Worm (Caenorhabditis elegans): ENCODE data around the gene EEED8.15.

Gene EEED8.15

ce11 chrII:5417905-5418304 lies 1.1 kb upstream of the EEED8.15 start:
- TF ChIP-seq tra-4 (tag; optimal IDR thresholded peaks at IDR 0.05) = no peak
- TF ChIP-seq hmg-4 (GFP tag; optimal IDR thresholded peaks at IDR 0.05) = no peak
- TF ChIP-seq scrt-1 (GFP tag; IDR thresholded peaks at IDR 0.05) = no peak
- TF ChIP-seq ets-7 (tag; optimal IDR thresholded peaks at IDR 0.05) = no peak
- TF ChIP-seq pes-1 (GFP tag; IDR thresholded peaks at IDR 0.05) = no peak
- TF ChIP-seq B0310.2 (tag; optimal IDR thresholded peaks at IDR 0.05) = no peak
- TF ChIP-seq ama-1 (optimal IDR thresholded peaks at IDR 0.05) = no peak

- TF ChIP-seq F13C5.2 (tag; optimal IDR thresholded peaks at IDR 0.05) (no peak), flt-1 (GFP tag; IDR thresholded peaks at IDR 0.05) (peak; percentile 3; the same call in 1 of the 2 replicates), aly-1 (tag; optimal IDR thresholded peaks at IDR 0.05) (no peak), tra-4 (tag; optimal IDR thresholded peaks at IDR 0.05) (no peak), tbx-37 (GFP tag; conservative IDR thresholded peaks at IDR 0.05) (no peak), sea-1 (GFP tag; conservative IDR thresholded peaks at IDR 0.05) (0 out of 2 replicates have a peak, but pooled peaks have one; percentile 10)
Observed at ce11 chrII:5418317-5418716, 712 bp upstream of the EEED8.15 start.

- no peak for TF ChIP-seq F13C5.2 (tag; optimal IDR thresholded peaks at IDR 0.05)
- no peak for TF ChIP-seq tbx-11 (GFP tag; IDR thresholded peaks at IDR 0.05)
- TF ChIP-seq tbx-37 (GFP tag; conservative IDR thresholded peaks at IDR 0.05) = no peak
- peak; percentile 92 for TF ChIP-seq ama-1 (optimal IDR thresholded peaks at IDR 0.05)
- no peak for TF ChIP-seq ets-7 (tag; optimal IDR thresholded peaks at IDR 0.05)
- no peak for TF ChIP-seq pes-1 (GFP tag; IDR thresholded peaks at IDR 0.05)
- TF ChIP-seq hmg-4 (GFP tag; optimal IDR thresholded peaks at IDR 0.05) = no peak
- peak; percentile 19 for TF ChIP-seq aly-1 (tag; optimal IDR thresholded peaks at IDR 0.05)
- TF ChIP-seq scrt-1 (GFP tag; IDR thresholded peaks at IDR 0.05) = no peak
- no peak for TF ChIP-seq B0310.2 (tag; optimal IDR thresholded peaks at IDR 0.05)
- TF ChIP-seq sea-1 (GFP tag; conservative IDR thresholded peaks at IDR 0.05) = no peak
- TF ChIP-seq hnd-1 (tag; optimal IDR thresholded peaks at IDR 0.05) = no peak
Observed at ce11 chrII:5420947-5421614, 2.1 kb downstream of the EEED8.15 start, which contains the start of gene tofu-6. Gene tofu-6 (plus strand): TSS chrII:5421248.

ce11 chrII:5423832-5424231 lies 4.8 kb downstream of the EEED8.15 start, which contains the start of gene F07F6.7:
Gene F07F6.7 (minus strand): TSS chrII:5423858.
- TF ChIP-seq pes-1 (GFP tag; IDR thresholded peaks at IDR 0.05) (no peak), tbx-37 (GFP tag; conservative IDR thresholded peaks at IDR 0.05) (no peak), aly-1 (tag; optimal IDR thresholded peaks at IDR 0.05) (no peak), B0310.2 (tag; optimal IDR thresholded peaks at IDR 0.05) (no peak), scrt-1 (GFP tag; IDR thresholded peaks at IDR 0.05) (no peak), hmg-4 (GFP tag; optimal IDR thresholded peaks at IDR 0.05) (no peak)

ce11 chrII:5425633-5426032 lies 6.6 kb downstream of the EEED8.15 start, which contains the start of gene F07F6.8:
Gene F07F6.8 (minus strand): TSS chrII:5425733.
- TF ChIP-seq tbx-11 (GFP tag; IDR thresholded peaks at IDR 0.05) = no peak
- no peak for TF ChIP-seq tbx-37 (GFP tag; conservative IDR thresholded peaks at IDR 0.05)
- TF ChIP-seq tra-4 (tag; optimal IDR thresholded peaks at IDR 0.05) = no peak
- no peak for TF ChIP-seq B0310.2 (tag; optimal IDR thresholded peaks at IDR 0.05)
- no peak for TF ChIP-seq hmbx-1 (tag; optimal IDR thresholded peaks at IDR 0.05)
- no peak for TF ChIP-seq ets-7 (tag; optimal IDR thresholded peaks at IDR 0.05)

ce11 chrII:5426054-5426453 lies 7.0 kb downstream of the EEED8.15 start:
- TF ChIP-seq tra-4 (tag; optimal IDR thresholded peaks at IDR 0.05) = no peak
- TF ChIP-seq hmg-4 (GFP tag; optimal IDR thresholded peaks at IDR 0.05) = peak; percentile 36

ce11 chrII:5426470-5426869 lies 7.4 kb downstream of the EEED8.15 start:
- no peak for TF ChIP-seq aly-1 (tag; optimal IDR thresholded peaks at IDR 0.05)
- TF ChIP-seq flt-1 (GFP tag; IDR thresholded peaks at IDR 0.05) = no peak
- no peak for TF ChIP-seq B0310.2 (tag; optimal IDR thresholded peaks at IDR 0.05)
- no peak for TF ChIP-seq sea-1 (GFP tag; conservative IDR thresholded peaks at IDR 0.05)
- no peak for TF ChIP-seq hmbx-1 (tag; optimal IDR thresholded peaks at IDR 0.05)
- no peak for TF ChIP-seq tra-4 (tag; optimal IDR thresholded peaks at IDR 0.05)
- no peak for TF ChIP-seq ets-7 (tag; optimal IDR thresholded peaks at IDR 0.05)
- no peak for TF ChIP-seq ceh-13 (GFP tag; optimal IDR thresholded peaks at IDR 0.05)
- TF ChIP-seq scrt-1 (GFP tag; IDR thresholded peaks at IDR 0.05) = no peak
- no peak for TF ChIP-seq tbx-37 (GFP tag; conservative IDR thresholded peaks at IDR 0.05)
- TF ChIP-seq pes-1 (GFP tag; IDR thresholded peaks at IDR 0.05) = no peak
- no peak for TF ChIP-seq tbx-11 (GFP tag; IDR thresholded peaks at IDR 0.05)
- no peak for TF ChIP-seq F13C5.2 (tag; optimal IDR thresholded peaks at IDR 0.05)
- no peak for TF ChIP-seq ceh-36 (tag; optimal IDR thresholded peaks at IDR 0.05)

ce11 chrII:5429522-5430257 lies 10.7 kb downstream of the EEED8.15 start, which contains the start of the genes F07F6.4 and F07F6.2:
Gene F07F6.4 (minus strand): TSS chrII:5429572.
Gene F07F6.2 (plus strand): TSS chrII:5430207.
- TF ChIP-seq hmg-4 (GFP tag; optimal IDR thresholded peaks at IDR 0.05) = no peak
- TF ChIP-seq hmbx-1 (tag; optimal IDR thresholded peaks at IDR 0.05) = no peak
- peak; percentile 9 for TF ChIP-seq F13C5.2 (tag; optimal IDR thresholded peaks at IDR 0.05)
- TF ChIP-seq scrt-1 (GFP tag; IDR thresholded peaks at IDR 0.05) = no peak
